Worm (Caenorhabditis elegans) whole organism, L4 larva: ENCODE results near the gene pup-2.

ENCODE experiments used
- ZK546.5 ChIP-seq, 2 experiments: sonication (generic microtip); optimal IDR thresholded peaks; 2 replicates each; lab custom pipeline; 2017; ENCODE audit warnings: missing biosample characterization in 2 of 2, missing genetic modification characterization in 2 of 2
- ceh-20 ChIP-seq: fragments of 200-800 bp; sonication (Bioruptor generic); IDR thresholded peaks from 2 replicates; pipeline ENCODE4 v1.3.6; 2022; ENCODE audit warnings: missing genetic modification reagents, missing genetic modification characterization, missing compliant biosample characterization
- cey-2 ChIP-seq: sonication (generic microtip); optimal IDR thresholded peaks from 3 replicates; lab custom pipeline; 2017; ENCODE audit warnings: missing genetic modification characterization, mild to moderate bottlenecking, missing compliant biosample characterization, antibody characterized with exemption, borderline replicate concordance; ENCODE audit not compliant: insufficient read depth
- daf-19 ChIP-seq: fragments of 200-800 bp; sonication (Bioruptor generic); conservative IDR thresholded peaks from 2 replicates; pipeline ENCODE4 v1.3.6; 2022; ENCODE audit warnings: missing genetic modification characterization, missing compliant biosample characterization
- dpl-1 ChIP-seq: fragments of 150-350 bp; optimal IDR thresholded peaks from 2 replicates; lab custom pipeline; 2014; ENCODE audit warnings: missing biosample characterization, missing genetic modification reagents, missing genetic modification characterization
- lsy-2 ChIP-seq, 2 experiments: fragments of 150-350 bp in 1 of 2; sonication (generic microtip) in 1 of 2; optimal IDR thresholded peaks; 2 replicates each; lab custom pipeline; 2014 to 2017; ENCODE audit warnings: missing biosample characterization in 2 of 2, missing genetic modification characterization in 2 of 2
- nhr-10 ChIP-seq: fragments of 150-350 bp; optimal IDR thresholded peaks from 2 replicates; lab custom pipeline; 2014; ENCODE audit warnings: missing biosample characterization, missing genetic modification characterization
- nhr-11 ChIP-seq: fragments of 150-350 bp; optimal IDR thresholded peaks from 2 replicates; lab custom pipeline; 2014; ENCODE audit warnings: missing biosample characterization, missing genetic modification characterization
- nhr-77 ChIP-seq: fragments of 150-350 bp; optimal IDR thresholded peaks from 2 replicates; lab custom pipeline; 2014; ENCODE audit warnings: missing biosample characterization, missing genetic modification characterization
- php-3 ChIP-seq: fragments of 200-800 bp; sonication (Bioruptor generic); IDR thresholded peaks from 2 replicates; pipeline ENCODE4 v1.3.6; 2022; ENCODE audit warnings: missing genetic modification reagents, missing genetic modification characterization, missing compliant biosample characterization
- tag-97 ChIP-seq: fragments of 200-800 bp; sonication (Bioruptor generic); IDR thresholded peaks from 2 replicates; pipeline ENCODE4 v1.3.6; 2022; ENCODE audit warnings: missing genetic modification characterization, missing compliant biosample characterization

DNA sequence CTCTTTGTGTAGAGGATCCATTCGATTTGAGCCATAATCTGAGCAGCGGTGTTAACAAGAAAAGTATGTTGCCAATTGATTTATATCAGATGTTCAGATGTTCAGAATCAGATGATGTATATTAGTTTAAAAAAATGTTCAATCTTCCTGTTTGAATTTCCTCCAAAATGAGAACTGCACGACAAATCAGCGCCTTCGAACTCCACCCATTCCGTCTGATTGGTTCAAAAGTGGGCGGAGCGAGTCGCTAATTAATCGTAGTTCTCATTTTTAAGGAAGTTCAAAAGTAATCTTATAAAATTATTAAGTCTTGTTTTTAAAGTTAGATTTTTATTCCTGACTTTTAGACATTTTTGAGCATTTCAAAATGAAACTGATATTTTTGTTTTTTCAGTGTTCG, 6.6 kb upstream of the pup-2 start:
- no peak for TF ChIP-seq nhr-77 (tag; lab: Kevin White, UChicago)
- TF ChIP-seq dpl-1: no peak
- TF ChIP-seq tag-97 (GFP tag; lab: Robert Waterston, UW): no peak
- no peak for TF ChIP-seq ceh-20 (GFP tag; lab: Robert Waterston, UW)
- TF ChIP-seq ZK546.5 (tag; optimal IDR thresholded peaks at IDR 0.05; lab: Kevin White, UChicago): no peak
- no peak for TF ChIP-seq php-3 (GFP tag; lab: Robert Waterston, UW)
- TF ChIP-seq lsy-2 (tag; optimal IDR thresholded peaks at IDR 0.05; lab: Kevin White, UChicago): no peak
- no peak for TF ChIP-seq nhr-10 (tag; lab: Kevin White, UChicago)
- TF ChIP-seq daf-19: no peak
- no peak for TF ChIP-seq nhr-11 (tag; lab: Kevin White, UChicago)
- TF ChIP-seq cey-2 (tag; lab: Kevin White, UChicago): no peak
